Worm (Caenorhabditis elegans): ENCODE measurements around the gene F19D8.2.

DNA sequence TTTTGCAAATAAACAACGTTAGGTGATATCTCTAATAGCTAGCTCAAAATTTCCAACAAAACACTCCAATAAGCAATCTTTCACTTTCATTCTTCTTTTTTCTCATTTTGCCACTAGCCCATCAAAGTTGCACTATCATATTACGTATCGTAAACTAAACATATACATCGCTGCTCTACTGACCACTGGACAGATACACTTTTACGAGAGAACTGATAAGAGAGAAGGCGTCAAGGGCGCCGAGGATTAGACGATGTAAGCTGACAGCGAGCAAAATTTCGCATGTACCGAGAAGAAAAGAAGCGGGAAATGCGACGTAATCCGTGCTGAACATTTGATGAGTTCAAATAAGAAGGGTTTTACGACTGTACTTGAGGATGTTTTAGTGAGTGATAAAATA, 17.4 kb downstream of the F19D8.2 start:
- TF ChIP-seq che-1 (tag; optimal IDR thresholded peaks at IDR 0.05) (no peak), ama-1 (optimal IDR thresholded peaks at IDR 0.05) (no peak), Y22D7AL.16 (tag; optimal IDR thresholded peaks at IDR 0.05) (no peak), nhr-11 (tag; optimal IDR thresholded peaks at IDR 0.05) (no peak), F13H6.1 (tag; optimal IDR thresholded peaks at IDR 0.05) (no peak), pros-1 (tag; optimal IDR thresholded peaks at IDR 0.05) (no peak)
